Fruit fly (Drosophila melanogaster): ENCODE measurements around the gene Rh7.

The Rh7 gene

DNA sequence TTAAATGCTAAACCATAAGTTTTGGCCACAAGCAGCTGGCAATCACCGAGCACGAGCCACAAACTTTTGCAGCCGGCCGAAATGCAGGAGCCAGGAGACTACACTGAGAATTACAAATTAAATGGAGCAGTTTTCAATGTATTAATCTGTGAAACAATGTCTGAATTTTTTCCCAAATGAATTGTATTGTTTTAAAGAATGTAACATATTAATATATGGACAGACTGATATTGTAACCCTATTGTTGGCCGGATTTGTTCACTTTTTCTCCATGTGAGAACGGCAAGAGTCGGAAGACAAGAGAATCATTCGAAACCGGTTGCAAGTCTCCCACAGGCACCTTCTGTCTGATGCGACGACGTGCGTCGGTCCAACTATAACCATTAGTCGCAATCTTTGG lies 60.2 kb downstream of the Rh7 start:
- TF ChIP-seq CG8478 (optimal IDR thresholded peaks at IDR 0.05) = no peak
- TF ChIP-seq EcR (GFP tag; optimal IDR thresholded peaks at IDR 0.05) = no peak
- TF ChIP-seq psq (optimal IDR thresholded peaks at IDR 0.05) = no peak
- TF ChIP-seq Dll (optimal IDR thresholded peaks at IDR 0.05) = no peak
- TF ChIP-seq pan (optimal IDR thresholded peaks at IDR 0.05) = no peak
- no peak for TF ChIP-seq usp (GFP tag; optimal IDR thresholded peaks at IDR 0.05)

Measured in whole organism.